Worm (Caenorhabditis elegans): ENCODE results near the gene chl-1.

Gene chl-1

DNA sequence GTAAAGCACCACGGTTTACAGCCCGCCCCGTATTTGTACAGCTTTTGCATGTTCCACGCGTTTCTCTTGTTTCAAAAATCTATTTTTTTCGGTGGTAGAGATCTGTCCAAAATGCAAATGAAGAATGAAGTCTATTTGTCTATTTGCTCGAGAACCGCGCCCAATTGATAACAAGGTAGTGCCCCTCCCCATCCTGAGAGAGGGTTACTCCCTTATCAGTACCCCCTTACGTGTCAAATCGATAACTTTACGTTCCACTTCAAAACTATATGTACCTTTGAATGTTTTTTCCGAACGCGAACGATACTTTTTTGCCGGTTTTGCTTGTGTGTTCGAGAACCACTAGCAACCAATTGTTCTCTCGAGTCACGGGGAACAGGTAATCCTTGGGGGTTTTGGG, 29.0 kb downstream of the chl-1 start (continued):
- TF ChIP-seq mxl-2 (GFP tag; conservative IDR thresholded peaks at IDR 0.05) (no peak), T26A8.4 (GFP tag; IDR thresholded peaks at IDR 0.05) (no peak), dve-1 (tag; optimal IDR thresholded peaks at IDR 0.05; ENCODE audit: insufficient read depth) (peak; percentile 46), dmd-6 (GFP tag; IDR thresholded peaks at IDR 0.05) (peak; percentile 20; the same call in 1 of the 2 replicates), arid-1 (GFP tag; conservative IDR thresholded peaks at IDR 0.05) (no peak), nhr-6 (tag; optimal IDR thresholded peaks at IDR 0.05) (no peak), aly-2 (tag; optimal IDR thresholded peaks at IDR 0.05) (no peak), nhr-111 (GFP tag; optimal IDR thresholded peaks at IDR 0.05) (no peak), hmg-1.1 (GFP tag; IDR thresholded peaks at IDR 0.05) (no peak), aha-1 (tag) (no peak), lir-3 (tag; optimal IDR thresholded peaks at IDR 0.05) (no peak), pha-4 (GFP tag; IDR thresholded peaks at IDR 0.05) (no peak), pha-4 (tag; optimal IDR thresholded peaks at IDR 0.05) (no peak), mxl-3 (GFP tag; optimal IDR thresholded peaks at IDR 0.05) (no peak), mep-1 (tag; optimal IDR thresholded peaks at IDR 0.05) (no peak)

DNA sequence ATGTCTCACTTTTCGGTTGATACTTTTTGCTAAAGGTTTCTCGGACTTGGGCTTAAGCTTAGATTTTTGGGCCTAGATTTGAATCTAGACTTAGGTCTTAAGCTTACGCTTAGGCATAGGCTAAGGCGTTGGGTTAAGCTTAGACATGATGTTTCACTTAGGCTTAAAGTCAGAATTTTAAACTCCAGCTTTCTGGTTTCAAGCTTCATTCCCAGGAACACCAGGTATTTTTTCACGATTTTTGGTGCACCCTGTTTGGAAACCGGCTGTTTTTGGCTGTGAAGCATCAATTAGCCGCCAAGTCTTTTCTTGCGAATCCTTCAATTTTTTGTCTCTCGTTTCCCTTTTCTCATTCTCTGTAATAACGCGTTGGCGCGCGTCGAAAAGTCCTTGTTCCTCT, 31.2 kb downstream of the chl-1 start:
- TF ChIP-seq dmd-6 (GFP tag; IDR thresholded peaks at IDR 0.05) (no peak), vab-7 (GFP tag; IDR thresholded peaks at IDR 0.05) (no peak), unc-62 (GFP tag; optimal IDR thresholded peaks at IDR 0.05 in 1 of 2) (peak in 1 of 2 experiments; percentile 95), unc-62 (tag; optimal IDR thresholded peaks at IDR 0.05) (no peak), F49E8.2 (tag; optimal IDR thresholded peaks at IDR 0.05; ENCODE audit: borderline replicate concordance) (no peak), nhr-28 (tag; optimal IDR thresholded peaks at IDR 0.05) (no peak), aha-1 (tag) (peak; percentile 22)

ce11 chrIII:10367355-10367909, 37.6 kb downstream of the chl-1 start:
- TF ChIP-seq mep-1 (tag; optimal IDR thresholded peaks at IDR 0.05) (no peak), ceh-28 (tag; optimal IDR thresholded peaks at IDR 0.05) (peak; percentile 57), set-16 (GFP tag; IDR thresholded peaks at IDR 0.05) (peak; percentile 24; the same call in 1 of the 2 replicates), fos-1 (tag; optimal IDR thresholded peaks at IDR 0.05) (no peak), D1046.2 (GFP tag; IDR thresholded peaks at IDR 0.05) (no peak), hlh-30 (tag; optimal IDR thresholded peaks at IDR 0.05; ENCODE audit: insufficient read depth) (peak; percentile 38), lsy-2 (tag; optimal IDR thresholded peaks at IDR 0.05) (peak in 1 of 2 experiments; percentile 10), F26F4.8 (GFP tag; conservative IDR thresholded peaks at IDR 0.05) (no peak), zip-2 (tag; optimal IDR thresholded peaks at IDR 0.05) (no peak), Y5F2A.4 (GFP tag; optimal IDR thresholded peaks at IDR 0.05) (no peak), pha-4 (GFP tag; IDR thresholded peaks at IDR 0.05) (no peak), pha-4 (tag; optimal IDR thresholded peaks at IDR 0.05) (no peak), unc-62 (GFP tag; optimal IDR thresholded peaks at IDR 0.05 in 1 of 2) (peak in 1 of 2 experiments; percentile 62), unc-62 (tag; optimal IDR thresholded peaks at IDR 0.05) (no peak), egl-27 (tag; optimal IDR thresholded peaks at IDR 0.05) (no peak), mdl-1 (tag; optimal IDR thresholded peaks at IDR 0.05) (peak in 1 of 2 experiments; percentile 21), daf-12 (tag; optimal IDR thresholded peaks at IDR 0.05) (no peak), ceh-82 (tag; optimal IDR thresholded peaks at IDR 0.05) (no peak), lin-13 (GFP tag; optimal IDR thresholded peaks at IDR 0.05) (no peak), nhr-42 (GFP tag; IDR thresholded peaks at IDR 0.05) (no peak), fkh-10 (GFP tag; optimal IDR thresholded peaks at IDR 0.05) (peak; percentile 33), aha-1 (tag) (peak; percentile 78), nhr-6 (tag; optimal IDR thresholded peaks at IDR 0.05) (no peak), daf-16 (GFP tag; optimal IDR thresholded peaks at IDR 0.05) (no peak), daf-16 (tag; optimal IDR thresholded peaks at IDR 0.05) (no peak), mdt-29 (GFP tag; IDR thresholded peaks at IDR 0.05) (no peak), nhr-28 (tag; optimal IDR thresholded peaks at IDR 0.05) (no peak), daf-8 (GFP tag; IDR thresholded peaks at IDR 0.05) (no peak), spr-1 (tag; optimal IDR thresholded peaks at IDR 0.05) (no peak), Y105C5A.15 (GFP tag; IDR thresholded peaks at IDR 0.05) (no peak), cey-2 (tag; optimal IDR thresholded peaks at IDR 0.05; ENCODE audit: borderline replicate concordance, insufficient read depth) (no peak), unc-39 (tag; optimal IDR thresholded peaks at IDR 0.05) (no peak), hmg-1.1 (GFP tag; IDR thresholded peaks at IDR 0.05) (0 out of 2 replicates have a peak, but pooled peaks have one; percentile 33), snpc-4 (tag; optimal IDR thresholded peaks at IDR 0.05) (no peak), nhr-41 (GFP tag; IDR thresholded peaks at IDR 0.05) (no peak), rbr-2 (tag; optimal IDR thresholded peaks at IDR 0.05) (peak; percentile 15)
